Fruit fly (Drosophila melanogaster): ENCODE data around the gene CG13311.

- TF ChIP-seq ttk (optimal IDR thresholded peaks at IDR 0.05): no peak
- no peak for TF ChIP-seq Myc (optimal IDR thresholded peaks at IDR 0.05)
- no peak for TF ChIP-seq Sin3A (optimal IDR thresholded peaks at IDR 0.05)
- TF ChIP-seq h (optimal IDR thresholded peaks at IDR 0.05): no peak
Observed at dm6 chr3L:8763794-8764193, 38.2 kb downstream of the CG13311 start.
